Worm (Caenorhabditis elegans) whole organism, mixed stage, embryonic: ENCODE results near the gene B0432.7.

Experiments
- M03D4.4 ChIP-seq: sonication (generic microtip); optimal IDR thresholded peaks from 2 replicates; lab custom pipeline; 2017; ENCODE audit warnings: mild to moderate bottlenecking, missing genetic modification characterization, missing compliant biosample characterization
- blmp-1 ChIP-seq: fragments of 150-350 bp; optimal IDR thresholded peaks from 2 replicates; lab custom pipeline; 2014; ENCODE audit warnings: missing biosample characterization, missing genetic modification characterization
- ceh-39 ChIP-seq: fragments of 150-350 bp; optimal IDR thresholded peaks from 2 replicates; lab custom pipeline; 2014; ENCODE audit warnings: missing biosample characterization, missing genetic modification characterization
- ceh-43 ChIP-seq: fragments of 200-800 bp; sonication (Bioruptor generic); optimal IDR thresholded peaks from 2 replicates; lab custom pipeline; 2018; ENCODE audit warnings: mild to moderate bottlenecking, missing genetic modification characterization, moderate library complexity, missing compliant biosample characterization
- ceh-83 ChIP-seq: fragments of 200-800 bp; sonication (Bioruptor generic); optimal IDR thresholded peaks from 2 replicates; lab custom pipeline; 2018; ENCODE audit warnings: mild to moderate bottlenecking, missing genetic modification characterization, missing compliant biosample characterization
- ces-1 ChIP-seq: fragments of 150-350 bp; optimal IDR thresholded peaks from 2 replicates; lab custom pipeline; 2014; ENCODE audit warnings: missing biosample characterization, missing genetic modification reagents, missing genetic modification characterization
- cnd-1 ChIP-seq: fragments of 200-800 bp; sonication (Bioruptor generic); optimal IDR thresholded peaks from 2 replicates; lab custom pipeline; 2018; ENCODE audit warnings: mild to moderate bottlenecking, missing genetic modification characterization, missing compliant biosample characterization
- elt-1 ChIP-seq: sonication (generic microtip); optimal IDR thresholded peaks from 2 replicates; lab custom pipeline; 2017; ENCODE audit warnings: missing genetic modification characterization, mild to moderate bottlenecking, missing compliant biosample characterization, antibody characterized with exemption, moderate library complexity, borderline replicate concordance; ENCODE audit not compliant: insufficient read depth
- elt-3 ChIP-seq: fragments of 150-350 bp; optimal IDR thresholded peaks from 2 replicates; lab custom pipeline; 2014; ENCODE audit warnings: missing biosample characterization, missing genetic modification characterization
- flh-1 ChIP-seq: fragments of 200-800 bp; sonication (Bioruptor generic); optimal IDR thresholded peaks from 2 replicates; lab custom pipeline; 2018; ENCODE audit warnings: mild to moderate bottlenecking, missing genetic modification characterization, moderate library complexity, missing compliant biosample characterization
- ham-2 ChIP-seq: fragments of 200-800 bp; sonication (Bioruptor generic); optimal IDR thresholded peaks from 2 replicates; lab custom pipeline; 2018; ENCODE audit warnings: mild to moderate bottlenecking, missing genetic modification characterization, missing compliant biosample characterization
- hlh-1 ChIP-seq: fragments of 150-350 bp; optimal IDR thresholded peaks from 2 replicates; lab custom pipeline; 2014; ENCODE audit warnings: missing biosample characterization, missing genetic modification reagents, missing genetic modification characterization
- lin-13 ChIP-seq: fragments of 150-350 bp; optimal IDR thresholded peaks from 2 replicates; lab custom pipeline; 2014; ENCODE audit warnings: missing biosample characterization, missing genetic modification characterization
- lin-32 ChIP-seq: fragments of 200-800 bp; sonication (Bioruptor generic); optimal IDR thresholded peaks from 2 replicates; lab custom pipeline; 2018; ENCODE audit warnings: mild to moderate bottlenecking, missing genetic modification characterization, missing compliant biosample characterization
- lsy-2 ChIP-seq: fragments of 150-350 bp; optimal IDR thresholded peaks from 2 replicates; lab custom pipeline; 2014; ENCODE audit warnings: missing biosample characterization, missing genetic modification characterization
- mab-5 ChIP-seq: fragments of 150-350 bp; optimal IDR thresholded peaks from 2 replicates; lab custom pipeline; 2014; ENCODE audit warnings: missing biosample characterization, missing genetic modification characterization
- mep-1 ChIP-seq: fragments of 150-350 bp; optimal IDR thresholded peaks from 2 replicates; lab custom pipeline; 2017; ENCODE audit warnings: missing biosample characterization, missing genetic modification reagents, missing genetic modification characterization, inconsistent platforms
- mls-2 ChIP-seq: sonication (generic microtip); optimal IDR thresholded peaks from 2 replicates; lab custom pipeline; 2016; ENCODE audit warnings: mild to moderate bottlenecking, missing genetic modification characterization, moderate library complexity, missing compliant biosample characterization
- nhr-2 ChIP-seq: fragments of 150-350 bp; optimal IDR thresholded peaks from 2 replicates; lab custom pipeline; 2014; ENCODE audit warnings: missing biosample characterization, missing genetic modification characterization
- nhr-237 ChIP-seq: fragments of 150-350 bp; optimal IDR thresholded peaks from 2 replicates; lab custom pipeline; 2014; ENCODE audit warnings: missing biosample characterization, missing genetic modification characterization
- nhr-28 ChIP-seq: fragments of 150-350 bp; optimal IDR thresholded peaks from 2 replicates; lab custom pipeline; 2014; ENCODE audit warnings: missing biosample characterization, missing genetic modification characterization
- nhr-76 ChIP-seq: sonication (generic microtip); optimal IDR thresholded peaks from 2 replicates; lab custom pipeline; 2017; ENCODE audit warnings: missing biosample characterization, missing genetic modification characterization
- pha-4 ChIP-seq: fragments of 150-350 bp; optimal IDR thresholded peaks from 2 replicates; lab custom pipeline; 2018; ENCODE audit warnings: missing biosample characterization, missing genetic modification reagents, missing genetic modification characterization
- sem-2 ChIP-seq: fragments of 200-800 bp; sonication (Bioruptor generic); optimal IDR thresholded peaks from 2 replicates; lab custom pipeline; 2018; ENCODE audit warnings: mild to moderate bottlenecking, missing genetic modification characterization, missing compliant biosample characterization
- snpc-4 ChIP-seq: fragments of 150-350 bp; optimal IDR thresholded peaks from 2 replicates; lab custom pipeline; 2014; ENCODE audit warnings: missing biosample characterization, missing genetic modification characterization
- sptf-1 ChIP-seq: sonication (generic microtip); optimal IDR thresholded peaks from 2 replicates; lab custom pipeline; 2017; ENCODE audit warnings: mild to moderate bottlenecking, missing genetic modification characterization, moderate library complexity, missing compliant biosample characterization
- tbx-8 ChIP-seq: fragments of 200-800 bp; sonication (Bioruptor generic); optimal IDR thresholded peaks from 2 replicates; lab custom pipeline; 2018; ENCODE audit warnings: mild to moderate bottlenecking, missing genetic modification characterization, moderate library complexity, missing compliant biosample characterization
- unc-120 ChIP-seq: sonication (generic microtip); optimal IDR thresholded peaks from 2 replicates; lab custom pipeline; 2017; ENCODE audit warnings: missing genetic modification characterization, missing compliant biosample characterization; ENCODE audit not compliant: poor library complexity, severe bottlenecking
- unc-39 ChIP-seq: fragments of 150-350 bp; optimal IDR thresholded peaks from 2 replicates; lab custom pipeline; 2014; ENCODE audit warnings: missing biosample characterization, missing genetic modification characterization
- unc-62 ChIP-seq: fragments of 150-350 bp; optimal IDR thresholded peaks from 2 replicates; lab custom pipeline; 2014; ENCODE audit warnings: missing biosample characterization, missing genetic modification reagents, missing genetic modification characterization
- zip-8 ChIP-seq: fragments of 150-350 bp; optimal IDR thresholded peaks from 2 replicates; lab custom pipeline; 2014; ENCODE audit warnings: missing biosample characterization, missing genetic modification characterization
- ztf-11 ChIP-seq: fragments of 150-350 bp; optimal IDR thresholded peaks from 2 replicates; lab custom pipeline; 2014; ENCODE audit warnings: missing biosample characterization, missing genetic modification characterization

B0432.7 gene

ce11 chrII:273872-274271 is at the start of gene B0432.7:
Gene B0432.7, minus strand, starts transcription at chrII:273972.
- no peak for TF ChIP-seq elt-1 (tag; lab: Kevin White, UChicago)
- no peak for TF ChIP-seq ham-2
- no peak for TF ChIP-seq lin-32 (GFP tag; lab: Kevin White, UChicago)
- TF ChIP-seq mab-5: no peak
- TF ChIP-seq ceh-39 (tag; lab: Kevin White, UChicago): no peak
- no peak for TF ChIP-seq ces-1
- no peak for TF ChIP-seq blmp-1 (tag; lab: Kevin White, UChicago)
- TF ChIP-seq zip-8 (tag; lab: Kevin White, UChicago): no peak
- TF ChIP-seq flh-1 (GFP tag; lab: Kevin White, UChicago): no peak
- TF ChIP-seq, all 35 proteins: peak for 0

DNA sequence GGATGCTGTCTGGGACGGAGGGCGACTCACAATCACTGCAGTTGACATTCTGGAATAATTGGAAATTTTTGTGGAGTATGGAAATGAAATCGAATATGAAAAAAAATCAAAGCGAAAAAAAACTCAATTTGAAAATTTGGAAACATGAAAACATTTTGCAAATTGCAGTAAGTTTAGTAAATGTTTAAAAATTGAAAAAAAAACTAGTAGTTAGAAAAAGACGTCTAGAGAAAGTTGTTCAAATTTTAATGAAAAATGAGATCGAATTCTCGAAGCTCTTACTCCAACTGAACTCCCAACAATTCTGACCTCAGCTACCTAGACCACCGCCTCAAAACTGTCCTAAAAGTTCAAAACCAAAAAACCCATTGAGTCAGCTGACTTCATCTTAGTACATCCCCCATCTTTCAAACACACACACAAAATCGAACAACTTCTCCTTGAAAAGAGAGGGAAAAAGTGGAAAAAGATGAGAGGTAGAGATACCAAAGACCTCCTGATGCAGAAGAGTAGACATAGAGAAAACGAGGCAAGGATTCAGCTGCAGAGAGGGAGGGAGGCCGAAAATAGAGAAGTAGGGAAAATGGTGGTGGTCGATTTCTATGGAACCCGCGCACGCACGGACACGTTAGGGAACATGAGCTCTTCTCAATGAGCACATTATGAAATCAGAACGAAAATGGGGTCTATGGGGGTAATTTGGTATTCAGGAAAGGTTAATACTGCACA is 49.4 kb upstream of the B0432.7 start, which contains the start of gene K01A2.10:
K01A2.10 (minus strand) TSS at position 51 of the 729 bp plus-strand sequence.
- peak; percentile 15 for TF ChIP-seq sptf-1 (tag; lab: Kevin White, UChicago)
- no peak for TF ChIP-seq zip-8 (tag; lab: Kevin White, UChicago)
- TF ChIP-seq elt-3 (tag; lab: Kevin White, UChicago): no peak
- TF ChIP-seq unc-62: no peak
- no peak for TF ChIP-seq nhr-2 (tag; lab: Kevin White, UChicago)
- TF ChIP-seq mep-1 (tag; lab: Kevin White, UChicago): peak; percentile 1
- TF ChIP-seq nhr-28 (tag; lab: Kevin White, UChicago): no peak
- TF ChIP-seq unc-39 (tag; lab: Kevin White, UChicago): no peak
- no peak for TF ChIP-seq flh-1 (GFP tag; lab: Kevin White, UChicago)
- no peak for TF ChIP-seq nhr-76 (tag; lab: Kevin White, UChicago)
- no peak for TF ChIP-seq ceh-43 (GFP tag; lab: Kevin White, UChicago)
- no peak for TF ChIP-seq lsy-2 (tag; lab: Kevin White, UChicago)
- TF ChIP-seq hlh-1 (tag; lab: Kevin White, UChicago): peak; percentile 26
- TF ChIP-seq, all 35 proteins: peak for 3

- TF ChIP-seq ces-1 (no peak), elt-1 (tag; lab: Kevin White, UChicago) (no peak), pha-4 (tag; lab: Kevin White, UChicago) (no peak), flh-1 (GFP tag; lab: Kevin White, UChicago) (no peak), tbx-8 (GFP tag; lab: Kevin White, UChicago) (no peak), blmp-1 (tag; lab: Kevin White, UChicago) (no peak), ztf-11 (tag; lab: Kevin White, UChicago) (no peak), lin-32 (GFP tag; lab: Kevin White, UChicago) (no peak), hlh-1 (tag; lab: Kevin White, UChicago) (no peak), unc-62 (no peak), cnd-1 (no peak), elt-3 (tag; lab: Kevin White, UChicago) (no peak), ham-2 (no peak), lin-13 (no peak), unc-120 (tag; lab: Kevin White, UChicago) (no peak)
- TF ChIP-seq, all 35 proteins: peak for 0
These were observed 47.4 kb upstream of the B0432.7 start for ce11 chrII:321183-321582.

DNA sequence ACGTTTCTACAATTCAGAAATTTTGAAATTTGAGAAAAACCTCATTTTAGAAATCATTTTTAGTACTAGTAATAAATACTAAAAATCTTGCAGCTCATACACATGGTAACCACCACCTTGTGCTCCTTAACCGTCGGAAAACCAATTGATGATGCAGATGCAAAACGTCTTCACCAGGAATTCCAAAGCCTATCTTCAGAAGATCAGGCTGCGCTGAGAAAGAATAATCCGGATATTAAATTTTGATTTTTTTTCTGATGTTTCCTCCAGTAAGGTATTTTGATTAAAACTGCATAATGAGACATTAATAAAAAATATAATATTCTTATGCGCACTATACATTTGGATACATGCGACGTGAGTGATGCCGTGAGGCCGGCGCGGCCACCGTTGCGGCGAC is 47.0 kb upstream of the B0432.7 start:
- TF ChIP-seq lsy-2 (tag; lab: Kevin White, UChicago): no peak
- TF ChIP-seq lin-32 (GFP tag; lab: Kevin White, UChicago): no peak
- TF ChIP-seq ceh-39 (tag; lab: Kevin White, UChicago): no peak
- no peak for TF ChIP-seq ces-1
- TF ChIP-seq unc-120 (tag; lab: Kevin White, UChicago): no peak
- TF ChIP-seq lin-13: no peak
- no peak for TF ChIP-seq cnd-1
- TF ChIP-seq nhr-237: no peak
- TF ChIP-seq elt-3 (tag; lab: Kevin White, UChicago): no peak
- TF ChIP-seq mab-5: no peak
- TF ChIP-seq blmp-1 (tag; lab: Kevin White, UChicago): no peak
- TF ChIP-seq ceh-83 (GFP tag; lab: Kevin White, UChicago): no peak

DNA sequence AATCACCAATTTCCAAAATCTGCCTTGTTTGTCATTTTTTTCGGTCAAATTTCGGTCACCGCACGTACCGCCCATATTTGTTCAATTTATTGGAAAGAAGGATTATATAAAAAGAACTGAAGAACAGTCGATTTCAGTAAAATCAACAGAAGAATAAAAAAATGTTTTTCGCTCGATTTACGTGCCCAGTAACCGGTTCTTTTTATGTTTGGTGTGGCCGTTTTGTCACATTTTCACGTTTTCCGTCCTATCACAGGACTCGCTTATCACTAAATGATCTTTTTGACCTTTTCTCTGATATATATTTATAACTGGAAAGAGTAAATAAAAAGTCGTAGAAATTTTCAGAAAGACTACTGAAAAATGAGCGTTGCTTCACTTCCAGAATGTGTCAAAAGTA is 45.7 kb upstream of the B0432.7 start, which contains the start of gene far-7:
far-7 (plus strand) TSS at position 331 of the 400 bp plus-strand sequence.
- TF ChIP-seq M03D4.4 (tag; lab: Kevin White, UChicago): no peak
- TF ChIP-seq ceh-39 (tag; lab: Kevin White, UChicago): no peak
- no peak for TF ChIP-seq unc-39 (tag; lab: Kevin White, UChicago)
- TF ChIP-seq pha-4 (tag; lab: Kevin White, UChicago): no peak
- no peak for TF ChIP-seq hlh-1 (tag; lab: Kevin White, UChicago)
- no peak for TF ChIP-seq ces-1
- no peak for TF ChIP-seq snpc-4
- TF ChIP-seq mls-2 (tag; lab: Kevin White, UChicago): no peak
- TF ChIP-seq ztf-11 (tag; lab: Kevin White, UChicago): no peak
- TF ChIP-seq blmp-1 (tag; lab: Kevin White, UChicago): no peak
- TF ChIP-seq sem-2: no peak
- TF ChIP-seq, all 35 proteins: peak for 0
